Worm (Caenorhabditis elegans): ENCODE measurements around the gene Y75B7AR.1.

DNA sequence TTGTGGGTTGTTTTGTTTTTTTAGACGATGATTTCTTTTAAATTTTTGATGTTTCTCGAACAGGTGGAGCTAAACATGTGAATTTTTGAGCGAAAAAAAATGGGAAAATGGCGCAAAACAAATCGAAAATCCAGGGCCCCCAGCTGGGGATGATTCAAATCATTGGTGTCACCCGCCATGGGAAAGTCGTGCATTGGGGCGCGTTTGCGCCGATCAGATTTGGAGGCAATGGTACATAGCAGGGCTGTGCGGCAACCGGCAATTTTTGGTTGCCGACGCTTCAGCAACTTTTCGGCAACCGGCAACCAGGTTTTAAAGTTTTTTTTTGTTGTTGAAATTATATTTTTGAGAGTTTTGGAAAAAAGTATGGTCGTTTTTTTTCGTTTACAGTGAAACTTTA is 2.4 kb downstream of the Y75B7AR.1 start:
- no peak for TF ChIP-seq klf-2 (GFP tag; conservative IDR thresholded peaks at IDR 0.05)
- TF ChIP-seq med-1 (GFP tag; optimal IDR thresholded peaks at IDR 0.05; ENCODE audit: insufficient read depth): no peak
- TF ChIP-seq cog-1 (tag; optimal IDR thresholded peaks at IDR 0.05): no peak
- no peak for TF ChIP-seq flt-1 (GFP tag; IDR thresholded peaks at IDR 0.05)
- TF ChIP-seq tab-1 (GFP tag; IDR thresholded peaks at IDR 0.05): no peak
- TF ChIP-seq ztf-29 (GFP tag; IDR thresholded peaks at IDR 0.05): no peak
- TF ChIP-seq T22C8.4 (GFP tag; IDR thresholded peaks at IDR 0.05): no peak
- TF ChIP-seq ref-1 (GFP tag; conservative IDR thresholded peaks at IDR 0.05): no peak
- TF ChIP-seq ztf-23 (GFP tag; IDR thresholded peaks at IDR 0.05): no peak
